Worm (Caenorhabditis elegans) whole organism, late embryonic: Measurements from ENCODE around the gene tmed-10.

ENCODE experiments used
- C08G9.2 ChIP-seq: sonication (generic microtip); optimal IDR thresholded peaks from 2 replicates; lab custom pipeline; 2016; ENCODE audit warnings: mild to moderate bottlenecking, missing genetic modification characterization, moderate library complexity, missing compliant biosample characterization
- C38D4.7 ChIP-seq: fragments of 200-800 bp; sonication (Bioruptor generic); optimal IDR thresholded peaks from 2 replicates; lab custom pipeline; 2018; ENCODE audit warnings: mild to moderate bottlenecking, missing genetic modification characterization, moderate library complexity, missing compliant biosample characterization
- F13H6.1 ChIP-seq: sonication (generic microtip); optimal IDR thresholded peaks from 2 replicates; lab custom pipeline; 2016; ENCODE audit warnings: missing genetic modification characterization, missing compliant biosample characterization
- K02D7.2 ChIP-seq: sonication (generic microtip); optimal IDR thresholded peaks from 2 replicates; lab custom pipeline; 2017; ENCODE audit warnings: mild to moderate bottlenecking, missing genetic modification characterization, missing compliant biosample characterization
- T23F11.4 ChIP-seq: fragments of 200-800 bp; sonication (Bioruptor generic); optimal IDR thresholded peaks from 2 replicates; lab custom pipeline; 2018; ENCODE audit warnings: mild to moderate bottlenecking, missing genetic modification characterization, missing compliant biosample characterization
- Y22D7AL.16 ChIP-seq: sonication (generic microtip); optimal IDR thresholded peaks from 2 replicates; lab custom pipeline; 2016; ENCODE audit warnings: missing genetic modification characterization, missing compliant biosample characterization
- ahr-1 ChIP-seq: sonication (generic microtip); optimal IDR thresholded peaks from 2 replicates; lab custom pipeline; 2016; ENCODE audit warnings: missing genetic modification characterization, missing compliant biosample characterization
- ceh-14 ChIP-seq: sonication (generic microtip); optimal IDR thresholded peaks from 2 replicates; lab custom pipeline; 2016; ENCODE audit warnings: missing genotype, missing genetic modification characterization, missing compliant biosample characterization
- ceh-18 ChIP-seq: sonication (generic microtip); optimal IDR thresholded peaks from 2 replicates; lab custom pipeline; 2016; ENCODE audit warnings: missing genetic modification characterization, missing compliant biosample characterization
- ceh-2 ChIP-seq: sonication (generic microtip); optimal IDR thresholded peaks from 2 replicates; lab custom pipeline; 2016; ENCODE audit warnings: missing genotype, missing genetic modification characterization, missing compliant biosample characterization
- ceh-22 ChIP-seq: sonication (generic microtip); optimal IDR thresholded peaks from 2 replicates; lab custom pipeline; 2017; ENCODE audit warnings: missing biosample characterization, missing genetic modification characterization
- ceh-24 ChIP-seq: sonication (generic microtip); optimal IDR thresholded peaks from 2 replicates; lab custom pipeline; 2016; ENCODE audit warnings: mild to moderate bottlenecking, missing genetic modification characterization, missing compliant biosample characterization
- ceh-31 ChIP-seq: sonication (generic microtip); optimal IDR thresholded peaks from 2 replicates; lab custom pipeline; 2016; ENCODE audit warnings: missing genetic modification characterization, missing compliant biosample characterization
- ceh-34 ChIP-seq: sonication (generic microtip); optimal IDR thresholded peaks from 2 replicates; lab custom pipeline; 2016; ENCODE audit warnings: mild to moderate bottlenecking, missing genetic modification characterization, missing compliant biosample characterization
- ceh-48 ChIP-seq: sonication (generic microtip); optimal IDR thresholded peaks from 2 replicates; lab custom pipeline; 2016; ENCODE audit warnings: missing genetic modification characterization, inconsistent platforms, missing compliant biosample characterization
- ceh-6 ChIP-seq: fragments of 200-800 bp; sonication (Bioruptor generic); optimal IDR thresholded peaks from 2 replicates; lab custom pipeline; 2018; ENCODE audit warnings: mild to moderate bottlenecking, missing genetic modification characterization, missing compliant biosample characterization
- ceh-9 ChIP-seq: sonication (generic microtip); optimal IDR thresholded peaks from 2 replicates; lab custom pipeline; 2016; ENCODE audit warnings: mild to moderate bottlenecking, missing genetic modification characterization, inconsistent platforms, missing compliant biosample characterization
- dve-1 ChIP-seq: sonication (generic microtip); optimal IDR thresholded peaks from 2 replicates; lab custom pipeline; 2017; ENCODE audit warnings: antibody characterized with exemption, mild to moderate bottlenecking, missing genetic modification characterization, missing compliant biosample characterization
- ets-4 ChIP-seq: sonication (generic microtip); optimal IDR thresholded peaks from 2 replicates; lab custom pipeline; 2016; ENCODE audit warnings: missing genetic modification characterization, missing compliant biosample characterization
- fax-1 ChIP-seq: sonication (generic microtip); optimal IDR thresholded peaks from 2 replicates; lab custom pipeline; 2016; ENCODE audit warnings: missing genotype, missing genetic modification characterization, missing compliant biosample characterization
- fkh-6 ChIP-seq: sonication (generic microtip); optimal IDR thresholded peaks from 2 replicates; lab custom pipeline; 2016; ENCODE audit warnings: missing genetic modification characterization, missing compliant biosample characterization
- gmeb-2 ChIP-seq: sonication (generic microtip); optimal IDR thresholded peaks from 2 replicates; lab custom pipeline; 2016; ENCODE audit warnings: missing genetic modification characterization, inconsistent platforms, missing compliant biosample characterization
- hlh-13 ChIP-seq: fragments of 200-800 bp; sonication (Bioruptor generic); optimal IDR thresholded peaks from 2 replicates; lab custom pipeline; 2018; ENCODE audit warnings: mild to moderate bottlenecking, missing genetic modification characterization, missing compliant biosample characterization
- hlh-30 ChIP-seq: sonication (generic microtip); optimal IDR thresholded peaks from 2 replicates; lab custom pipeline; 2017; ENCODE audit warnings: antibody characterized with exemption, missing genetic modification characterization, missing compliant biosample characterization; ENCODE audit not compliant: insufficient read depth
- hlh-6 ChIP-seq: sonication (generic microtip); optimal IDR thresholded peaks from 2 replicates; lab custom pipeline; 2016; ENCODE audit warnings: missing genotype, missing genetic modification characterization, missing compliant biosample characterization
- hlh-8 ChIP-seq: sonication (generic microtip); optimal IDR thresholded peaks from 2 replicates; lab custom pipeline; 2016; ENCODE audit warnings: missing genotype, missing genetic modification characterization, missing compliant biosample characterization
- lim-6 ChIP-seq: sonication (generic microtip); optimal IDR thresholded peaks from 2 replicates; lab custom pipeline; 2016; ENCODE audit warnings: missing genetic modification characterization, missing compliant biosample characterization
- lin-11 ChIP-seq: fragments of 200-800 bp; sonication (Bioruptor generic); optimal IDR thresholded peaks from 2 replicates; lab custom pipeline; 2018; ENCODE audit warnings: mild to moderate bottlenecking, missing genetic modification characterization, missing compliant biosample characterization
- mec-3 ChIP-seq: sonication (generic microtip); optimal IDR thresholded peaks from 2 replicates; lab custom pipeline; 2016; ENCODE audit warnings: borderline replicate concordance, missing genetic modification characterization, missing compliant biosample characterization
- nfya-1 ChIP-seq: sonication (generic microtip); optimal IDR thresholded peaks from 2 replicates; lab custom pipeline; 2017; ENCODE audit warnings: missing genetic modification characterization, mild to moderate bottlenecking, missing compliant biosample characterization, antibody characterized with exemption, moderate library complexity
- nhr-232 ChIP-seq: sonication (generic microtip); optimal IDR thresholded peaks from 2 replicates; lab custom pipeline; 2016; ENCODE audit warnings: missing genetic modification characterization, missing compliant biosample characterization
- odd-2 ChIP-seq: sonication (generic microtip); optimal IDR thresholded peaks from 2 replicates; lab custom pipeline; 2017; ENCODE audit warnings: antibody characterized with exemption, mild to moderate bottlenecking, missing genetic modification characterization, missing compliant biosample characterization
- pag-3 ChIP-seq: sonication (generic microtip); optimal IDR thresholded peaks from 2 replicates; lab custom pipeline; 2016; ENCODE audit warnings: missing compliant biosample characterization, missing genetic modification characterization, borderline replicate concordance
- pat-9 ChIP-seq: fragments of 200-800 bp; sonication (Bioruptor generic); optimal IDR thresholded peaks from 2 replicates; lab custom pipeline; 2018; ENCODE audit warnings: mild to moderate bottlenecking, missing genetic modification characterization, moderate library complexity, missing compliant biosample characterization
- pha-2 ChIP-seq: sonication (generic microtip); optimal IDR thresholded peaks from 2 replicates; lab custom pipeline; 2017; ENCODE audit warnings: mild to moderate bottlenecking, missing genetic modification characterization, missing compliant biosample characterization
- pha-4 ChIP-seq: fragments of 150-350 bp; optimal IDR thresholded peaks from 2 replicates; lab custom pipeline; 2018; ENCODE audit warnings: missing biosample characterization, missing genetic modification reagents, missing genetic modification characterization
- ref-2 ChIP-seq: sonication (generic microtip); optimal IDR thresholded peaks from 2 replicates; lab custom pipeline; 2016; ENCODE audit warnings: missing genetic modification characterization, missing compliant biosample characterization
- rnt-1 ChIP-seq: sonication (generic microtip); optimal IDR thresholded peaks from 2 replicates; lab custom pipeline; 2016; ENCODE audit warnings: missing genetic modification characterization, missing compliant biosample characterization
- sdc-2 ChIP-seq: sonication (generic microtip); optimal IDR thresholded peaks from 2 replicates; lab custom pipeline; 2016; ENCODE audit warnings: missing genotype, missing genetic modification characterization, missing compliant biosample characterization
- sox-2 ChIP-seq: fragments of 200-800 bp; sonication (Bioruptor generic); IDR thresholded peaks from 2 replicates; pipeline ENCODE4 v1.3.6; 2022; ENCODE audit warnings: missing genetic modification reagents, missing genetic modification characterization, missing compliant biosample characterization
- syd-9 ChIP-seq: sonication (generic microtip); optimal IDR thresholded peaks from 2 replicates; lab custom pipeline; 2016; ENCODE audit warnings: mild to moderate bottlenecking, missing genetic modification characterization, moderate library complexity, missing compliant biosample characterization
- tbx-2 ChIP-seq: sonication (generic microtip); optimal IDR thresholded peaks from 2 replicates; lab custom pipeline; 2016; ENCODE audit warnings: missing genetic modification characterization, missing compliant biosample characterization
- tbx-7 ChIP-seq: sonication (generic microtip); optimal IDR thresholded peaks from 2 replicates; lab custom pipeline; 2016; ENCODE audit warnings: missing genotype, missing genetic modification characterization, missing compliant biosample characterization
- unc-42 ChIP-seq: sonication (generic microtip); optimal IDR thresholded peaks from 2 replicates; lab custom pipeline; 2016; ENCODE audit warnings: missing genotype, missing genetic modification characterization, missing compliant biosample characterization
- unc-55 ChIP-seq: sonication (generic microtip); optimal IDR thresholded peaks from 2 replicates; lab custom pipeline; 2017; ENCODE audit warnings: missing biosample characterization, missing genetic modification reagents, missing genetic modification characterization
- unc-86 ChIP-seq: sonication (generic microtip); optimal IDR thresholded peaks from 2 replicates; lab custom pipeline; 2016; ENCODE audit warnings: missing genetic modification characterization, missing compliant biosample characterization
- zip-5 ChIP-seq: sonication (generic microtip); optimal IDR thresholded peaks from 2 replicates; lab custom pipeline; 2016; ENCODE audit warnings: missing genetic modification characterization, missing compliant biosample characterization

tmed-10 gene

DNA sequence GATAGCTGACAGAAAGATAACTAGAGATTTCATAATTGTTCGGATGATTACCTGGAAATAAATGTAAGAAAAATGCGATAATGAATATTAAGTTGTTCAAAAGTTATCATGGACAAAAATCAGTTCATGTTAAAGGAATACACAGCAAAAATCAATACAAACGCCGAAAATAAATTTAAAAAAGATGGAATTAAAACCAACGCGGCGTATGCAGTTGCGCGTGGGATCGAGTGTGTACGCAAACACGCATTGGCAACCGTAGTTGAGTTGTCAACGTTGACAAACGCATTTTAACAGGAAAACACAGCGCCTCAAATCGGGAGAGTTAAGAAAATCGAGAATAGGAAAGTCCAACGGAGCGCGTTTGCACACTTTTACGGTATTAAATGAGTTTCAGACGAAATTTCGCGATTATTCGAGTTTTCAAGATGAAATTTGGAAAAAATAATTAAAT lies at the start of gene tmed-10:
TSS of gene tmed-10 (minus strand) at position 51 of the 454 bp plus-strand sequence.
- TF ChIP-seq unc-55 (GFP tag; lab: Kevin White, UChicago) (peak; percentile 31), ceh-31 (tag; lab: Kevin White, UChicago) (peak; percentile 42), F13H6.1 (no peak), ceh-18 (tag; lab: Kevin White, UChicago) (peak; percentile 1), pha-2 (tag; lab: Kevin White, UChicago) (no peak), C08G9.2 (tag; lab: Kevin White, UChicago) (no peak), ets-4 (tag; lab: Kevin White, UChicago) (no peak), T23F11.4 (GFP tag; lab: Kevin White, UChicago) (no peak), unc-42 (tag; lab: Kevin White, UChicago) (peak; percentile 48), nfya-1 (tag; lab: Kevin White, UChicago) (peak; percentile 54)

DNA sequence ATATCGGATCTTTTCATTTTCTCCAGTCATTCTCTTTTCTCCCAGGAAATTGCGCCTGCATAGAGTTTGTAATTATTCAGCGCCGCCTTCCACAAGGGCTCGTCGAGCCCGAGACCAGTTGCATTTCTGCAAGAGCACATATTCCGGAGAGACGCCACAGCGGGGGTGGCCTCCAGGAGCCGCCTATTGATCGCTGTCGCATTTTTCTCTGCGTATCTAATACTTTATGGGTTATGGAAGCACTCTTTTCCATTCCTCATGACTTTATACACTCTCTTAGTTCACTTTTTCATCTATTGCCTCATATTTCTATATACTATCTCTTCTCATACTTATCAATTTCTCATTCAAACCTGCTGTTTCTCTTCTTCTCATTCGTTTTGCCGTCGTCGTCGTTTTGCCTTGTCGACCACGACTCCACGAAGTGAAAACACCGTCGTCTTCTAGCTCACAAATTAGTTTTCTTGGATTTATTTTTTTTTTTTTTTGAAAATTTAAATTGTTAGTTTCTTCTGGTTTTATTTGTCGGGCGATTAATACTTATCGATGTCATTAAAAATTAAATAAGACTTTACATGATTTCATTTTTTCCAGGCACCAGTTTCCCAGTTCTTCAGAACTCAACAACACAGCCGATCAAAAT lies 48.5 kb upstream of the tmed-10 start, which contains the start of gene cnb-1:
TSS of gene cnb-1 (plus strand) at position 593 of the 643 bp plus-strand sequence.
- TF ChIP-seq ceh-34 (tag; lab: Kevin White, UChicago) (no peak), unc-86 (tag; lab: Kevin White, UChicago) (peak; percentile 20), hlh-30 (tag; lab: Kevin White, UChicago) (peak; percentile 54), ceh-6 (GFP tag; lab: Kevin White, UChicago) (no peak), mec-3 (tag; lab: Kevin White, UChicago) (no peak), pat-9 (tag; lab: Kevin White, UChicago) (no peak), syd-9 (tag; lab: Kevin White, UChicago) (peak; percentile 33), dve-1 (tag; lab: Kevin White, UChicago) (no peak), ceh-9 (no peak), unc-55 (GFP tag; lab: Kevin White, UChicago) (peak; percentile 82), sdc-2 (tag; lab: Kevin White, UChicago) (peak; percentile 13), ceh-22 (no peak), hlh-6 (tag; lab: Kevin White, UChicago) (peak; percentile 29), nhr-232 (tag; lab: Kevin White, UChicago) (no peak), ahr-1 (no peak), lin-11 (no peak), hlh-13 (GFP tag; lab: Kevin White, UChicago) (no peak), nfya-1 (tag; lab: Kevin White, UChicago) (peak; percentile 64), ceh-18 (tag; lab: Kevin White, UChicago) (peak; percentile 76), ceh-14 (tag; lab: Kevin White, UChicago) (peak; percentile 84), C38D4.7 (no peak), lim-6 (peak; percentile 16), fax-1 (tag; lab: Kevin White, UChicago) (no peak), ceh-2 (tag; lab: Kevin White, UChicago) (peak; percentile 61), C08G9.2 (tag; lab: Kevin White, UChicago) (peak; percentile 32), odd-2 (no peak), F13H6.1 (peak; percentile 39), Y22D7AL.16 (tag; lab: Kevin White, UChicago) (no peak), hlh-8 (tag; lab: Kevin White, UChicago) (peak; percentile 62), ref-2 (peak; percentile 69), ceh-31 (tag; lab: Kevin White, UChicago) (peak; percentile 85), tbx-2 (tag; lab: Kevin White, UChicago) (peak; percentile 75), ceh-48 (tag; lab: Kevin White, UChicago) (peak; percentile 86), rnt-1 (tag; lab: Kevin White, UChicago) (peak; percentile 38), pag-3 (no peak), K02D7.2 (tag; lab: Kevin White, UChicago) (no peak), ceh-24 (tag; lab: Kevin White, UChicago) (no peak), tbx-7 (no peak), sox-2 (GFP tag; lab: Robert Waterston, UW) (no peak), zip-5 (peak; percentile 9), unc-42 (tag; lab: Kevin White, UChicago) (peak; percentile 48), pha-4 (tag; lab: Kevin White, UChicago) (no peak), gmeb-2 (no peak), fkh-6 (no peak), T23F11.4 (GFP tag; lab: Kevin White, UChicago) (no peak)
